Worm (Caenorhabditis elegans): ENCODE data around the gene Y94H6A.5.
A peak's percentile ranks its signal among the peaks of the same experiment; 100 is the strongest.

Gene Y94H6A.5

ce11 chrIV:2658733-2659132, 45.0 kb downstream of the Y94H6A.5 start:
- TF ChIP-seq mxl-2 (GFP tag; conservative IDR thresholded peaks at IDR 0.05) (no peak), egl-43 (GFP tag; IDR thresholded peaks at IDR 0.05) (no peak), F44E2.7 (GFP tag; IDR thresholded peaks at IDR 0.05) (0 out of 2 replicates have a peak, but pooled peaks have one; percentile 17), php-3 (GFP tag; IDR thresholded peaks at IDR 0.05) (no peak), attf-4 (tag; optimal IDR thresholded peaks at IDR 0.05) (no peak), dve-1 (tag; optimal IDR thresholded peaks at IDR 0.05; ENCODE audit: insufficient read depth) (no peak), pqm-1 (tag; optimal IDR thresholded peaks at IDR 0.05) (no peak), ZK546.5 (tag; optimal IDR thresholded peaks at IDR 0.05) (no peak), lin-15B (tag; optimal IDR thresholded peaks at IDR 0.05) (no peak), daf-19 (GFP tag; conservative IDR thresholded peaks at IDR 0.05) (no peak; the same call in 1 of the 2 replicates), daf-8 (GFP tag; IDR thresholded peaks at IDR 0.05) (no peak), R02D3.7 (tag; optimal IDR thresholded peaks at IDR 0.05) (no peak), daf-16 (GFP tag; optimal IDR thresholded peaks at IDR 0.05) (peak in 1 of 2 experiments; percentile 51), daf-16 (tag; optimal IDR thresholded peaks at IDR 0.05) (no peak), F10B5.3 (tag; optimal IDR thresholded peaks at IDR 0.05) (no peak), Y105C5A.15 (GFP tag; IDR thresholded peaks at IDR 0.05) (no peak), Y5F2A.4 (GFP tag; optimal IDR thresholded peaks at IDR 0.05) (peak; percentile 37), T20F7.1 (GFP tag; optimal IDR thresholded peaks at IDR 0.05) (no peak), nhr-11 (tag; optimal IDR thresholded peaks at IDR 0.05) (no peak), dmd-9 (GFP tag; IDR thresholded peaks at IDR 0.05) (no peak), lin-1 (GFP tag; IDR thresholded peaks at IDR 0.05) (no peak), ztf-11 (tag; optimal IDR thresholded peaks at IDR 0.05) (no peak), hlh-11 (tag; optimal IDR thresholded peaks at IDR 0.05) (no peak), ctbp-1 (GFP tag; IDR thresholded peaks at IDR 0.05) (no peak), nhr-10 (tag; optimal IDR thresholded peaks at IDR 0.05) (no peak), nhr-237 (tag; optimal IDR thresholded peaks at IDR 0.05) (no peak), ceh-32 (tag; optimal IDR thresholded peaks at IDR 0.05; ENCODE audit: poor library complexity) (no peak), Y75B8A.6 (GFP tag; IDR thresholded peaks at IDR 0.05) (no peak), F37D6.2 (tag; optimal IDR thresholded peaks at IDR 0.05) (no peak), ama-1 (optimal IDR thresholded peaks at IDR 0.05) (no peak), unc-130 (GFP tag; optimal IDR thresholded peaks at IDR 0.05) (peak; percentile 13), tag-97 (GFP tag; IDR thresholded peaks at IDR 0.05) (no peak), nhr-25 (tag; optimal IDR thresholded peaks at IDR 0.05; ENCODE audit: borderline replicate concordance, insufficient read depth) (no peak), gei-8 (GFP tag; optimal IDR thresholded peaks at IDR 0.05) (peak; percentile 18), lim-7 (GFP tag; IDR thresholded peaks at IDR 0.05) (peak; percentile 34; the same call in 1 of the 2 replicates), duxl-1 (tag; optimal IDR thresholded peaks at IDR 0.05; ENCODE audit: poor library complexity) (no peak), set-16 (GFP tag; IDR thresholded peaks at IDR 0.05) (no peak), dpl-1 (GFP tag; optimal IDR thresholded peaks at IDR 0.05) (no peak), D1046.2 (GFP tag; IDR thresholded peaks at IDR 0.05) (0 out of 2 replicates have a peak, but pooled peaks have one; percentile 21), unc-62 (GFP tag; optimal IDR thresholded peaks at IDR 0.05 in 1 of 2) (no peak), unc-62 (tag; optimal IDR thresholded peaks at IDR 0.05) (no peak), mep-1 (tag; optimal IDR thresholded peaks at IDR 0.05) (no peak), mxl-3 (GFP tag; optimal IDR thresholded peaks at IDR 0.05) (no peak), snpc-4 (tag; optimal IDR thresholded peaks at IDR 0.05) (no peak), lin-29 (GFP tag; IDR thresholded peaks at IDR 0.05) (no peak), nhr-102 (tag; optimal IDR thresholded peaks at IDR 0.05) (peak; percentile 17), ceh-82 (tag; optimal IDR thresholded peaks at IDR 0.05) (no peak), madf-9 (GFP tag; conservative IDR thresholded peaks at IDR 0.05) (no peak), madf-5 (GFP tag; IDR thresholded peaks at IDR 0.05) (peak in 1 of 2 experiments; percentile 53; a peak in 1 of 4 replicates), skn-1 (tag; optimal IDR thresholded peaks at IDR 0.05) (no peak), spr-3 (GFP tag; optimal IDR thresholded peaks at IDR 0.05) (peak; percentile 47), tra-1 (GFP tag; IDR thresholded peaks at IDR 0.05) (no peak), fos-1 (tag; optimal IDR thresholded peaks at IDR 0.05) (no peak)

Measured in whole organism, L4 larva.